Worm (Caenorhabditis elegans) whole organism, L4 larva: ENCODE results near the gene F13B6.3.
A peak's percentile ranks its signal among the peaks of the same experiment; 100 is the strongest.

Experiments used
- D1046.2 ChIP-seq: fragments of 200-800 bp; sonication (Bioruptor generic); IDR thresholded peaks from 2 replicates; pipeline ENCODE4 v1.3.6; 2022; ENCODE audit warnings: missing genetic modification characterization, missing compliant biosample characterization
- F26F4.8 ChIP-seq: fragments of 200-800 bp; sonication (Bioruptor generic); conservative IDR thresholded peaks from 2 replicates; pipeline ENCODE4 v1.3.6; 2022; ENCODE audit warnings: missing genetic modification characterization, missing compliant biosample characterization
- F44E2.7 ChIP-seq: fragments of 200-800 bp; sonication (Bioruptor generic); IDR thresholded peaks from 2 replicates; pipeline ENCODE4 v2.1.2; 2022; ENCODE audit warnings: missing genetic modification characterization, missing compliant biosample characterization
- T20F7.1 ChIP-seq: fragments of 200-800 bp; sonication (Bioruptor generic); optimal IDR thresholded peaks from 2 replicates; lab custom pipeline; 2018; ENCODE audit warnings: mild to moderate bottlenecking, missing genetic modification characterization, missing compliant biosample characterization
- aha-1 ChIP-seq: fragments of 150-350 bp; peaks from one replicate; lab custom pipeline; 2014; ENCODE audit warnings: missing biosample characterization, missing genetic modification characterization
- ceh-20 ChIP-seq: fragments of 200-800 bp; sonication (Bioruptor generic); IDR thresholded peaks from 2 replicates; pipeline ENCODE4 v1.3.6; 2022; ENCODE audit warnings: missing genetic modification reagents, missing genetic modification characterization, missing compliant biosample characterization
- ceh-28 ChIP-seq: fragments of 150-350 bp; optimal IDR thresholded peaks from 2 replicates; lab custom pipeline; 2014; ENCODE audit warnings: missing biosample characterization, missing genetic modification reagents, missing genetic modification characterization
- ceh-32 ChIP-seq: sonication (generic microtip); optimal IDR thresholded peaks from 2 replicates; lab custom pipeline; 2016; ENCODE audit warnings: mild to moderate bottlenecking, missing genetic modification characterization, missing compliant biosample characterization; ENCODE audit not compliant: poor library complexity
- ces-1 ChIP-seq: fragments of 150-350 bp; sonication (generic microtip); optimal IDR thresholded peaks from 4 replicates; lab custom pipeline; 2014; ENCODE audit warnings: missing biosample characterization, missing genetic modification reagents, missing genetic modification characterization
- daf-19 ChIP-seq: fragments of 200-800 bp; sonication (Bioruptor generic); conservative IDR thresholded peaks from 2 replicates; pipeline ENCODE4 v1.3.6; 2022; ENCODE audit warnings: missing genetic modification characterization, missing compliant biosample characterization
- dmd-6 ChIP-seq: fragments of 200-800 bp; sonication (Bioruptor generic); IDR thresholded peaks from 2 replicates; pipeline ENCODE4 v1.3.6; 2022; ENCODE audit warnings: missing genetic modification reagents, missing genetic modification characterization, missing compliant biosample characterization
- dmd-8 ChIP-seq: fragments of 200-800 bp; sonication (Bioruptor generic); IDR thresholded peaks from 2 replicates; pipeline ENCODE4 v1.3.6; 2022; ENCODE audit warnings: missing genetic modification characterization, missing compliant biosample characterization
- dve-1 ChIP-seq: sonication (generic microtip); optimal IDR thresholded peaks from 2 replicates; lab custom pipeline; 2017; ENCODE audit warnings: antibody characterized with exemption, mild to moderate bottlenecking, missing genetic modification characterization, missing compliant biosample characterization; ENCODE audit not compliant: insufficient read depth
- egl-27 ChIP-seq: sonication (generic microtip); optimal IDR thresholded peaks from 3 replicates; lab custom pipeline; 2017; ENCODE audit warnings: missing biosample characterization, missing genetic modification reagents, missing genetic modification characterization
- egl-43 ChIP-seq: fragments of 200-800 bp; sonication (Bioruptor generic); IDR thresholded peaks from 2 replicates; pipeline ENCODE4 v1.3.6; 2022; ENCODE audit warnings: missing genetic modification reagents, missing genetic modification characterization, missing compliant biosample characterization
- fkh-10 ChIP-seq: fragments of 150-350 bp; optimal IDR thresholded peaks from 2 replicates; lab custom pipeline; 2014; ENCODE audit warnings: missing biosample characterization, missing genetic modification reagents, missing genetic modification characterization
- gei-8 ChIP-seq: fragments of 200-800 bp; sonication (Bioruptor generic); optimal IDR thresholded peaks from 2 replicates; lab custom pipeline; 2018; ENCODE audit warnings: mild to moderate bottlenecking, missing genetic modification characterization, missing compliant biosample characterization
- hif-1 ChIP-seq, 2 experiments: sonication (generic microtip); optimal IDR thresholded peaks; 2 replicates each; lab custom pipeline; 2016 to 2017; ENCODE audit warnings: missing compliant biosample characterization in 2 of 2, missing genetic modification characterization in 2 of 2, missing genetic modification reagents in 2 of 2, missing genotype in 2 of 2, mild to moderate bottlenecking in 1 of 2
- hlh-11 ChIP-seq: fragments of 200-800 bp; sonication (Bioruptor generic); optimal IDR thresholded peaks from 2 replicates; lab custom pipeline; 2018; ENCODE audit warnings: mild to moderate bottlenecking, missing genetic modification characterization, missing compliant biosample characterization
- hmg-1.1 ChIP-seq: fragments of 200-800 bp; sonication (Bioruptor generic); IDR thresholded peaks from 2 replicates; pipeline ENCODE4 v1.3.6; 2022; ENCODE audit warnings: missing genetic modification reagents, missing genetic modification characterization, missing compliant biosample characterization
- lim-7 ChIP-seq: fragments of 200-800 bp; sonication (Bioruptor generic); IDR thresholded peaks from 2 replicates; pipeline ENCODE4 v1.3.6; 2022; ENCODE audit warnings: missing genetic modification characterization, missing compliant biosample characterization
- lin-1 ChIP-seq: fragments of 200-800 bp; sonication (Bioruptor generic); IDR thresholded peaks from 2 replicates; pipeline ENCODE4 v1.3.6; 2022; ENCODE audit warnings: missing genetic modification reagents, missing genetic modification characterization, missing compliant biosample characterization
- lin-38 ChIP-seq: fragments of 200-800 bp; sonication (Bioruptor generic); IDR thresholded peaks from 2 replicates; pipeline ENCODE4 v1.3.6; 2022; ENCODE audit warnings: missing genetic modification reagents, missing genetic modification characterization, missing compliant biosample characterization
- lin-39 ChIP-seq: fragments of 150-350 bp; optimal IDR thresholded peaks from 2 replicates; lab custom pipeline; 2014; ENCODE audit warnings: missing biosample characterization, missing genetic modification reagents, missing genetic modification characterization
- mdl-1 ChIP-seq, 2 experiments: fragments of 150-350 bp in 1 of 2; sonication (generic microtip) in 1 of 2; optimal IDR thresholded peaks; 2 replicates each; lab custom pipeline; 2014 to 2017; ENCODE audit warnings: missing biosample characterization in 2 of 2, missing genetic modification characterization in 2 of 2
- nhr-102 ChIP-seq: sonication (generic microtip); optimal IDR thresholded peaks from 2 replicates; lab custom pipeline; 2016; ENCODE audit warnings: mild to moderate bottlenecking, missing genetic modification characterization, moderate library complexity, missing compliant biosample characterization
- nhr-11 ChIP-seq: fragments of 150-350 bp; optimal IDR thresholded peaks from 2 replicates; lab custom pipeline; 2014; ENCODE audit warnings: missing biosample characterization, missing genetic modification characterization
- nhr-28 ChIP-seq: fragments of 150-350 bp; optimal IDR thresholded peaks from 2 replicates; lab custom pipeline; 2014; ENCODE audit warnings: missing biosample characterization, missing genetic modification characterization
- nhr-76 ChIP-seq: fragments of 150-350 bp; optimal IDR thresholded peaks from 2 replicates; lab custom pipeline; 2014; ENCODE audit warnings: missing biosample characterization, missing genetic modification characterization
- php-3 ChIP-seq: fragments of 200-800 bp; sonication (Bioruptor generic); IDR thresholded peaks from 2 replicates; pipeline ENCODE4 v1.3.6; 2022; ENCODE audit warnings: missing genetic modification reagents, missing genetic modification characterization, missing compliant biosample characterization
- pqm-1 ChIP-seq: sonication (generic microtip); optimal IDR thresholded peaks from 2 replicates; lab custom pipeline; 2017; ENCODE audit warnings: missing biosample characterization, missing genetic modification characterization
- tra-1 ChIP-seq: fragments of 200-800 bp; sonication (Bioruptor generic); IDR thresholded peaks from 2 replicates; pipeline ENCODE4 v1.3.6; 2022; ENCODE audit warnings: missing genetic modification reagents, missing genetic modification characterization, missing compliant biosample characterization
- unc-130 ChIP-seq: sonication (generic microtip); optimal IDR thresholded peaks from 2 replicates; lab custom pipeline; 2016; ENCODE audit warnings: missing genetic modification reagents, missing genetic modification characterization, missing compliant biosample characterization
- unc-39 ChIP-seq: sonication (generic microtip); optimal IDR thresholded peaks from 2 replicates; lab custom pipeline; 2017; ENCODE audit warnings: missing biosample characterization, missing genetic modification characterization
- unc-62 ChIP-seq, 3 experiments: fragments of 150-350 bp in 1 of 3; sonication (generic microtip); optimal IDR thresholded peaks in 2 of 3; peaks in 1 of 3; 1 replicate in 1 of 3; 2 replicates in 2 of 3; lab custom pipeline; 2014 to 2017; ENCODE audit warnings: missing biosample characterization in 3 of 3, missing genetic modification characterization in 3 of 3, missing genetic modification reagents in 3 of 3, missing genotype in 1 of 3

F13B6.3 gene

ce11 chrIV:7469782-7470413 lies 4.1 kb upstream of the F13B6.3 start, which contains the start of gene F55G1.7:
Gene F55G1.7 (minus strand): TSS chrIV:7469832.
- no peak for TF ChIP-seq daf-19 (GFP tag; lab: Robert Waterston, UW)
- TF ChIP-seq unc-62 (GFP tag; optimal IDR thresholded peaks at IDR 0.05 in 1 of 2; lab: Kevin White, UChicago): peak in 1 of 2 experiments; percentile 85
- TF ChIP-seq unc-62 (tag; optimal IDR thresholded peaks at IDR 0.05; lab: Kevin White, UChicago): no peak
- TF ChIP-seq ceh-32 (tag; lab: Kevin White, UChicago): no peak
- no peak for TF ChIP-seq lin-1
- TF ChIP-seq aha-1 (tag; lab: Kevin White, UChicago): no peak
- TF ChIP-seq nhr-28 (tag; lab: Kevin White, UChicago): peak; percentile 12
- peak in 1 of 2 experiments; percentile 12 for TF ChIP-seq mdl-1 (tag; optimal IDR thresholded peaks at IDR 0.05; lab: Kevin White, UChicago)
- no peak for TF ChIP-seq ces-1 (GFP tag; lab: Kevin White, UChicago)
- peak; percentile 40 for TF ChIP-seq dmd-6 (GFP tag; lab: Robert Waterston, UW)
- no peak for TF ChIP-seq D1046.2 (GFP tag; lab: Robert Waterston, UW)
- TF ChIP-seq, all 104 proteins: peak for 4

DNA sequence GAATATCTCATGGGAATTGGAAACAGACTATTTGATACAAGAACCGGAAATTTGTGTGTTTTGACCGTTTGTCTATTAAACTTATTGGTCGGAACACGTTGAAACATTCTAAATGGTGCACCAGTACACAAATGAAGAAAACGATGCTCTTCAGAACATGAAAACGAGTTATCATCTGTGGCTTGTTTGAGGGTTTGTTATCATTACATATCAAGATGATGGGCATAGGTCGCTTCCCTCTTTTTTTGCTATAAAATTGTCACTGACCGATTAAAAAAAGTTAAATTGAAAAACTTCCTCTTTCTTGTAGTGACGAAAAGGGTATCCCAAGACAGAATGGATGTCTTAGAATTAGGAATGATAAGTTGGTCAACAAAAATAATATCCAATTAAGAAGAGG lies 2.9 kb upstream of the F13B6.3 start:
- TF ChIP-seq nhr-11 (no peak), egl-27 (tag; lab: Kevin White, UChicago) (no peak), unc-62 (GFP tag; optimal IDR thresholded peaks at IDR 0.05 in 1 of 2; lab: Kevin White, UChicago) (peak in 1 of 2 experiments; percentile 9), unc-62 (tag; optimal IDR thresholded peaks at IDR 0.05; lab: Kevin White, UChicago) (no peak), pqm-1 (tag; lab: Kevin White, UChicago) (peak; percentile 72), hlh-11 (tag; lab: Kevin White, UChicago) (no peak), lim-7 (GFP tag; lab: Robert Waterston, UW) (no peak), tra-1 (GFP tag; lab: Robert Waterston, UW) (no peak)

ce11 chrIV:7467170-7467569 lies 1.4 kb upstream of the F13B6.3 start:
- TF ChIP-seq pqm-1 (tag; lab: Kevin White, UChicago) (peak; percentile 48), tra-1 (GFP tag; lab: Robert Waterston, UW) (0 out of 2 replicates have a peak, but pooled peaks have one; percentile 15), lin-1 (no peak)

ce11 chrIV:7460225-7460624 lies 5.5 kb downstream of the F13B6.3 start, which contains the start of gene F13B6.2:
Gene F13B6.2 (minus strand): TSS chrIV:7460325.
- TF ChIP-seq hif-1 (tag; optimal IDR thresholded peaks at IDR 0.05; lab: Kevin White, UChicago) (no peak), daf-19 (GFP tag; lab: Robert Waterston, UW) (no peak), lin-38 (GFP tag; lab: Robert Waterston, UW) (no peak), F26F4.8 (GFP tag; lab: Robert Waterston, UW) (no peak)

DNA sequence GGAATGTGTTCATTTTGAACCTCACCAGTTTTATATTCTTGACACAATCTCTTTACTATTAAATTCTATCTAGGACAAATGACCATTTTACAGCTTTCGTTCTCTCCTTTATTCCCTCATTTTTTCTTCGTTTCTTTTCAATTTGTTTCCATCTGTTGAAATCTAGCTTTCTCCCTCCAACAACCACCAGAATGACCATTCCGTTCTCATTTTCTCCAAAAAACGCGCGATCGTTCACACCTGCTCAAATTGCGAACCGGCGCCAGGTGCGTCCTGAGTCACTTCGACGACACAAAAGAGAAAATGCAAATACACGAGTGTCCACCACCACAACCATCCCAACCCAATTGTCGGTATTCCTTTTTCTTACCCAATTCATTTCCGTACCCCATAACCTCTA lies 9.5 kb downstream of the F13B6.3 start, which contains the start of gene F13B6.1:
Gene F13B6.1 (plus strand): TSS at position 301 of the 400 bp plus-strand sequence.
- TF ChIP-seq dve-1 (tag; lab: Kevin White, UChicago) (no peak), unc-39 (tag; lab: Kevin White, UChicago) (no peak), lin-39 (tag; lab: Kevin White, UChicago) (no peak), nhr-102 (tag; lab: Kevin White, UChicago) (no peak), egl-43 (GFP tag; lab: Robert Waterston, UW) (no peak), ceh-28 (tag; lab: Kevin White, UChicago) (no peak), gei-8 (GFP tag; lab: Kevin White, UChicago) (no peak), dmd-8 (GFP tag; lab: Robert Waterston, UW) (no peak), D1046.2 (GFP tag; lab: Robert Waterston, UW) (no peak), unc-130 (GFP tag; lab: Kevin White, UChicago) (no peak), php-3 (GFP tag; lab: Robert Waterston, UW) (no peak), F44E2.7 (no peak), fkh-10 (GFP tag; lab: Kevin White, UChicago) (no peak), nhr-28 (tag; lab: Kevin White, UChicago) (no peak), nhr-76 (no peak), F26F4.8 (GFP tag; lab: Robert Waterston, UW) (no peak), hmg-1.1 (no peak), ceh-20 (no peak), T20F7.1 (GFP tag; lab: Kevin White, UChicago) (no peak)
